Fruit fly (Drosophila melanogaster) whole organism, embryonic: ENCODE measurements around the gene Rbf2.

Source experiments
- Adf1 ChIP-seq: fragments of 200-800 bp; sonication (Bioruptor generic); IDR thresholded peaks from 2 replicates; pipeline ENCODE4 v1.3.6; 2022; ENCODE audit warnings: missing biosample characterization, missing genetic modification characterization
- C15 ChIP-seq: fragments of 200-800 bp; sonication (Bioruptor generic); IDR thresholded peaks from 3 replicates; pipeline ENCODE4 v1.3.6; 2022; ENCODE audit warnings: missing biosample characterization, missing genetic modification characterization
- CG10959 ChIP-seq: fragments of 200-800 bp; sonication (Bioruptor generic); IDR thresholded peaks from 2 replicates; pipeline ENCODE4 v1.3.6; 2022; ENCODE audit warnings: missing biosample characterization, missing genetic modification characterization
- CG11456 ChIP-seq: fragments of 200-800 bp; sonication (Bioruptor generic); IDR thresholded peaks from 3 replicates; pipeline ENCODE4 v1.3.6; 2022; ENCODE audit warnings: missing biosample characterization, missing genetic modification characterization
- CG12942 ChIP-seq: fragments of 200-800 bp; sonication (Bioruptor generic); optimal IDR thresholded peaks from 3 replicates; lab custom pipeline; 2016; ENCODE audit warnings: missing biosample characterization, missing genetic modification characterization
- CG13894 ChIP-seq: fragments of 200-800 bp; sonication (Bioruptor generic); optimal IDR thresholded peaks from 3 replicates; lab custom pipeline; 2018; ENCODE audit warnings: missing biosample characterization, mild to moderate bottlenecking, missing genetic modification characterization, moderate library complexity
- CG2129 ChIP-seq: fragments of 200-800 bp; sonication (Bioruptor generic); IDR thresholded peaks from 2 replicates; pipeline ENCODE4 v1.3.6; 2022; ENCODE audit warnings: missing biosample characterization, missing genetic modification characterization; ENCODE audit not compliant: partially characterized antibody
- CG2199 ChIP-seq: fragments of 200-800 bp; sonication (Bioruptor generic); IDR thresholded peaks from 3 replicates; pipeline ENCODE4 v1.3.6; 2022; ENCODE audit warnings: missing biosample characterization, missing genetic modification characterization
- CG2712 ChIP-seq: fragments of 200-800 bp; optimal IDR thresholded peaks from 3 replicates; lab custom pipeline; 2019; ENCODE audit warnings: missing biosample characterization, mild to moderate bottlenecking, missing genetic modification characterization, moderate library complexity
- CG2875 ChIP-seq: fragments of 200-800 bp; sonication (Bioruptor generic); optimal IDR thresholded peaks from 2 replicates; lab custom pipeline; 2017; ENCODE audit warnings: missing biosample characterization, mild to moderate bottlenecking, missing genetic modification characterization, missing genetic modification reagents
- CG31224 ChIP-seq: fragments of 200-800 bp; sonication (Bioruptor generic); IDR thresholded peaks from 2 replicates; pipeline ENCODE4 v1.3.6; 2022; ENCODE audit warnings: missing biosample characterization, missing genetic modification characterization
- CG34224 ChIP-seq: fragments of 200-800 bp; sonication (Bioruptor generic); IDR thresholded peaks from 3 replicates; pipeline ENCODE4 v1.3.6; 2022; ENCODE audit warnings: missing biosample characterization, missing genetic modification characterization; ENCODE audit not compliant: partially characterized antibody
- CG3995 ChIP-seq: fragments of 200-800 bp; sonication (Bioruptor generic); optimal IDR thresholded peaks from 3 replicates; lab custom pipeline; 2016; ENCODE audit warnings: missing biosample characterization, missing genetic modification characterization
- CG4730 ChIP-seq: fragments of 200-800 bp; sonication (Bioruptor generic); IDR thresholded peaks from 2 replicates; pipeline ENCODE4 v1.3.6; 2022; ENCODE audit warnings: missing biosample characterization, missing genetic modification characterization
- CG9215 ChIP-seq: fragments of 200-800 bp; sonication (Bioruptor generic); IDR thresholded peaks from 2 replicates; pipeline ENCODE4 v1.3.6; 2022; ENCODE audit warnings: missing biosample characterization, missing genetic modification characterization
- CG9727 ChIP-seq: fragments of 200-800 bp; sonication (Bioruptor generic); optimal IDR thresholded peaks from 3 replicates; lab custom pipeline; 2017; ENCODE audit warnings: missing biosample characterization, mild to moderate bottlenecking, missing genetic modification characterization
- D19B ChIP-seq: fragments of 200-800 bp; sonication (Bioruptor generic); optimal IDR thresholded peaks from 2 replicates; lab custom pipeline; 2017; ENCODE audit warnings: missing biosample characterization, mild to moderate bottlenecking, missing genetic modification characterization
- Gug ChIP-seq: fragments of 200-800 bp; sonication (Bioruptor generic); IDR thresholded peaks from 4 replicates; pipeline ENCODE4 v1.3.6; 2022; ENCODE audit warnings: missing biosample characterization, missing genetic modification characterization
- HLH4C ChIP-seq: fragments of 200-800 bp; sonication (Bioruptor generic); IDR thresholded peaks from 3 replicates; pipeline ENCODE4 v1.3.6; 2022; ENCODE audit warnings: missing biosample characterization, missing genetic modification characterization; ENCODE audit not compliant: partially characterized antibody
- HmgZ ChIP-seq: fragments of 200-800 bp; sonication (Bioruptor generic); optimal IDR thresholded peaks from 2 replicates; lab custom pipeline; 2018; ENCODE audit warnings: missing biosample characterization, mild to moderate bottlenecking, missing genetic modification characterization
- MBD-R2 ChIP-seq: fragments of 200-800 bp; sonication (Bioruptor generic); IDR thresholded peaks from 2 replicates; pipeline ENCODE4 v1.3.6; 2022; ENCODE audit warnings: missing biosample characterization, missing genetic modification characterization
- NC2α ChIP-seq: fragments of 200-800 bp; sonication (Bioruptor generic); optimal IDR thresholded peaks from 2 replicates; lab custom pipeline; 2016; ENCODE audit warnings: missing biosample characterization, missing genetic modification characterization
- NC2β ChIP-seq: fragments of 200-800 bp; sonication (Bioruptor generic); optimal IDR thresholded peaks from 2 replicates; lab custom pipeline; 2016; ENCODE audit warnings: missing biosample characterization, missing genetic modification characterization
- Nf-YA ChIP-seq: fragments of 200-800 bp; sonication (Bioruptor generic); IDR thresholded peaks from 2 replicates; pipeline ENCODE4 v1.3.6; 2022; ENCODE audit warnings: missing biosample characterization, missing genetic modification characterization
- Oli ChIP-seq: fragments of 200-800 bp; sonication (Bioruptor generic); optimal IDR thresholded peaks from 2 replicates; lab custom pipeline; 2018; ENCODE audit warnings: missing biosample characterization, mild to moderate bottlenecking, missing genetic modification characterization, moderate library complexity
- Pdp1 ChIP-seq, 2 experiments: fragments of 200-800 bp; sonication (Bioruptor generic); optimal IDR thresholded peaks; 3 replicates each; lab custom pipeline; 2016; ENCODE audit warnings: missing biosample characterization in 2 of 2, missing genetic modification characterization in 2 of 2, mild to moderate bottlenecking in 1 of 2, moderate library complexity in 1 of 2
- Ptx1 ChIP-seq: fragments of 200-800 bp; sonication (Bioruptor generic); IDR thresholded peaks from 2 replicates; pipeline ENCODE4 v1.3.6; 2022; ENCODE audit warnings: missing biosample characterization, missing genetic modification characterization
- Sox102F ChIP-seq: fragments of 200-800 bp; sonication (Bioruptor generic); optimal IDR thresholded peaks from 2 replicates; lab custom pipeline; 2018; ENCODE audit warnings: missing biosample characterization, mild to moderate bottlenecking, missing genetic modification characterization, moderate library complexity
- bab2 ChIP-seq: fragments of 200-800 bp; sonication (Bioruptor generic); optimal IDR thresholded peaks from 2 replicates; lab custom pipeline; 2016; ENCODE audit warnings: missing biosample characterization, missing genetic modification characterization
- bbx ChIP-seq: fragments of 200-800 bp; sonication (Bioruptor generic); IDR thresholded peaks from 2 replicates; pipeline ENCODE4 v1.3.6; 2022; ENCODE audit warnings: missing biosample characterization, missing genetic modification characterization; ENCODE audit not compliant: partially characterized antibody
- caup ChIP-seq: fragments of 200-800 bp; sonication (Bioruptor generic); optimal IDR thresholded peaks from 3 replicates; lab custom pipeline; 2017; ENCODE audit warnings: missing biosample characterization, mild to moderate bottlenecking, missing genetic modification characterization, moderate library complexity; ENCODE audit not compliant: severe bottlenecking
- crp ChIP-seq, 2 experiments: fragments of 200-800 bp; sonication (Bioruptor generic); optimal IDR thresholded peaks; 2 replicates in 1 of 2; 3 replicates in 1 of 2; lab custom pipeline; 2017; ENCODE audit warnings: missing biosample characterization in 2 of 2, missing genetic modification characterization in 2 of 2, mild to moderate bottlenecking in 1 of 2, moderate library complexity in 1 of 2
- exex ChIP-seq: fragments of 200-800 bp; sonication (Bioruptor generic); optimal IDR thresholded peaks from 4 replicates; lab custom pipeline; 2018; ENCODE audit warnings: missing biosample characterization, mild to moderate bottlenecking, missing genetic modification characterization, moderate library complexity
- fd102C ChIP-seq: fragments of 200-800 bp; sonication (Bioruptor generic); optimal IDR thresholded peaks from 2 replicates; lab custom pipeline; 2018; ENCODE audit warnings: missing biosample characterization, mild to moderate bottlenecking, missing genetic modification characterization, moderate library complexity
- gcm ChIP-seq: fragments of 200-800 bp; sonication (Bioruptor generic); optimal IDR thresholded peaks from 2 replicates; lab custom pipeline; 2019; ENCODE audit warnings: missing biosample characterization, mild to moderate bottlenecking, missing genetic modification characterization, moderate library complexity
- grn ChIP-seq: fragments of 200-800 bp; sonication (Bioruptor generic); optimal IDR thresholded peaks from 3 replicates; lab custom pipeline; 2017; ENCODE audit warnings: missing biosample characterization, missing genetic modification characterization
- hb ChIP-seq: fragments of 200-800 bp; sonication (Bioruptor generic); IDR thresholded peaks from 3 replicates; pipeline ENCODE4 v1.3.6; 2022; ENCODE audit warnings: missing biosample characterization, missing genetic modification characterization; ENCODE audit not compliant: partially characterized antibody
- maf-S ChIP-seq: fragments of 200-800 bp; sonication (Bioruptor generic); optimal IDR thresholded peaks from 2 replicates; lab custom pipeline; 2016; ENCODE audit warnings: missing biosample characterization, missing genetic modification characterization
- nau ChIP-seq: fragments of 200-800 bp; sonication (Bioruptor generic); optimal IDR thresholded peaks from 3 replicates; lab custom pipeline; 2017; ENCODE audit warnings: missing biosample characterization, mild to moderate bottlenecking, missing genetic modification characterization, missing genetic modification reagents
- odd ChIP-seq: fragments of 200-800 bp; sonication (Bioruptor generic); optimal IDR thresholded peaks from 2 replicates; lab custom pipeline; 2017; ENCODE audit warnings: missing biosample characterization, mild to moderate bottlenecking, missing genetic modification characterization
- otp ChIP-seq: fragments of 200-800 bp; sonication (Bioruptor generic); IDR thresholded peaks from 3 replicates; pipeline ENCODE4, ENCODE4 v1.3.6; 2022; ENCODE audit warnings: missing biosample characterization, missing genetic modification characterization
- p53 ChIP-seq: fragments of 200-800 bp; sonication (Bioruptor generic); optimal IDR thresholded peaks from 2 replicates; lab custom pipeline; 2016; ENCODE audit warnings: missing biosample characterization, missing genetic modification characterization
- pan ChIP-seq, 4 experiments: fragments of >200 bp in 3 of 4; fragments of 200-800 bp in 1 of 4; sonication (Bioruptor generic) in 1 of 4; optimal IDR thresholded peaks in 3 of 4; IDR thresholded peaks in 1 of 4; 2 replicates each; pipeline versions ENCODE4 v1.3.6 to Lab custom; 2017 to 2022; ENCODE audit warnings: missing biosample characterization in 2 of 4, missing genetic modification characterization in 2 of 4, mixed read lengths in 1 of 4
- pho ChIP-seq: fragments of 200-800 bp; sonication (Bioruptor generic); optimal IDR thresholded peaks from 2 replicates; lab custom pipeline; 2016; ENCODE audit warnings: missing biosample characterization, missing genetic modification characterization
- pnt ChIP-seq: fragments of 200-800 bp; sonication (Bioruptor generic); optimal IDR thresholded peaks from 3 replicates; lab custom pipeline; 2016; ENCODE audit warnings: missing biosample characterization, missing genetic modification characterization
- repo ChIP-seq: fragments of 200-800 bp; sonication (Bioruptor generic); optimal IDR thresholded peaks from 2 replicates; lab custom pipeline; 2016; ENCODE audit warnings: missing biosample characterization, missing genetic modification characterization
- shn ChIP-seq: fragments of 200-800 bp; sonication (Bioruptor generic); optimal IDR thresholded peaks from 3 replicates; lab custom pipeline; 2016; ENCODE audit warnings: missing biosample characterization, missing genetic modification characterization
- ttk ChIP-seq: fragments of 200-800 bp; sonication (Bioruptor generic); IDR thresholded peaks from 2 replicates; pipeline ENCODE4 v2.1.2; 2022; ENCODE audit warnings: missing biosample characterization, missing genetic modification characterization
- tx ChIP-seq: fragments of 200-800 bp; sonication (Bioruptor generic); optimal IDR thresholded peaks from 2 replicates; lab custom pipeline; 2016; ENCODE audit warnings: missing biosample characterization, missing genetic modification characterization
- wdn ChIP-seq: fragments of 200-800 bp; sonication (Bioruptor generic); IDR thresholded peaks from 2 replicates; pipeline ENCODE4 v1.3.6; 2022; ENCODE audit warnings: missing biosample characterization, missing genetic modification characterization

Rbf2 gene

dm6 chr3R:15985762-15986214, 20.5 kb downstream of the Rbf2 start, which contains the start of gene srp:
srp (plus strand) TSS chr3R:15986152.
- no peak for TF ChIP-seq wdn (GFP tag; lab: Robert Waterston, UW)
- TF ChIP-seq Gug (GFP tag; lab: Robert Waterston, UW) = no peak
- peak; percentile 90 for TF ChIP-seq exex (tag; lab: Kevin White, UChicago)
- no peak for TF ChIP-seq CG11456 (GFP tag; lab: Robert Waterston, UW)
- TF ChIP-seq HLH4C = no peak
- no peak for TF ChIP-seq CG13894 (tag; lab: Kevin White, UChicago)
- TF ChIP-seq fd102C = no peak
- TF ChIP-seq Nf-YA = no peak
- TF ChIP-seq otp (GFP tag; lab: Robert Waterston, UW) = no peak
- no peak for TF ChIP-seq bbx (GFP tag; lab: Robert Waterston, UW)
- TF ChIP-seq CG31224 = no peak
- TF ChIP-seq D19B = no peak
- TF ChIP-seq ttk = no peak
- TF ChIP-seq MBD-R2 = no peak
- TF ChIP-seq CG2712 (tag; lab: Kevin White, UChicago) = no peak
- TF ChIP-seq bab2 (GFP tag; lab: Kevin White, UChicago) = no peak
- no peak for TF ChIP-seq CG10959
- no peak for TF ChIP-seq NC2β
- peak in 1 of 2 experiments; percentile 74 for TF ChIP-seq Pdp1 (GFP tag; optimal IDR thresholded peaks at IDR 0.05; lab: Kevin White, UChicago)
- TF ChIP-seq gcm (GFP tag; lab: Kevin White, UChicago) = no peak
- no peak for TF ChIP-seq CG34224 (GFP tag; lab: Robert Waterston, UW)
- TF ChIP-seq p53 = no peak
- TF ChIP-seq nau (GFP tag; lab: Kevin White, UChicago) = no peak
- TF ChIP-seq CG12942 = no peak
- TF ChIP-seq odd (GFP tag; lab: Kevin White, UChicago) = no peak
- no peak for TF ChIP-seq C15 (GFP tag; lab: Robert Waterston, UW)
- TF ChIP-seq pan (optimal IDR thresholded peaks at IDR 0.05; lab: Kevin White, UChicago) = no peak
- TF ChIP-seq pan (GFP tag; optimal IDR thresholded peaks at IDR 0.05 in 1 of 2, IDR thresholded peaks at IDR 0.05 in 1 of 2) = no peak
- no peak for TF ChIP-seq CG4730 (GFP tag; lab: Robert Waterston, UW)
- TF ChIP-seq repo = no peak
- TF ChIP-seq hb (GFP tag; lab: Robert Waterston, UW) = no peak
- TF ChIP-seq CG9727 (GFP tag; lab: Kevin White, UChicago) = no peak
- no peak for TF ChIP-seq CG2129
- no peak for TF ChIP-seq CG9215 (GFP tag; lab: Robert Waterston, UW)
- no peak for TF ChIP-seq pnt (GFP tag; lab: Kevin White, UChicago)
- peak; percentile 57 for TF ChIP-seq shn (GFP tag; lab: Kevin White, UChicago)
- TF ChIP-seq Sox102F (GFP tag; lab: Kevin White, UChicago) = no peak
- no peak for TF ChIP-seq pho (GFP tag; lab: Kevin White, UChicago)
- TF ChIP-seq grn = peak; percentile 96
- TF ChIP-seq maf-S (GFP tag; lab: Kevin White, UChicago) = no peak
- TF ChIP-seq caup (GFP tag; lab: Kevin White, UChicago) = no peak
- TF ChIP-seq CG3995 = no peak
- no peak for TF ChIP-seq NC2α (GFP tag; lab: Kevin White, UChicago)
- TF ChIP-seq Oli (tag; lab: Kevin White, UChicago) = no peak
- no peak for TF ChIP-seq CG2875
- TF ChIP-seq Adf1 = peak; percentile 16; the same call in 1 of the 2 replicates
- no peak for TF ChIP-seq crp (GFP tag; optimal IDR thresholded peaks at IDR 0.05; lab: Kevin White, UChicago)
- no peak; the same call in 1 of the 2 replicates for TF ChIP-seq Ptx1 (GFP tag; lab: Robert Waterston, UW)
- TF ChIP-seq CG2199 (GFP tag; lab: Robert Waterston, UW) = 0 out of 3 replicates have a peak, but pooled peaks have one; percentile 21
- TF ChIP-seq HmgZ = peak; percentile 7
- no peak for TF ChIP-seq tx (GFP tag; lab: Kevin White, UChicago)
